Fruit fly (Drosophila melanogaster) whole organism, wandering third instar larva: ENCODE measurements at regions not wholly inside any gene's neighbourhood (a gene's known extent, or its start where the extent isn't known, plus 50 kb on each side); places are given as distances from the start of the nearest gene placed in this dataset.
A peak's percentile ranks its signal among the peaks of the same experiment; 100 is the strongest.

ENCODE experiments used
- Dfd ChIP-seq: fragments of >200 bp; optimal IDR thresholded peaks from 2 replicates; lab custom pipeline; 2017; ENCODE audit warnings: missing biosample characterization, missing genetic modification characterization

DNA sequence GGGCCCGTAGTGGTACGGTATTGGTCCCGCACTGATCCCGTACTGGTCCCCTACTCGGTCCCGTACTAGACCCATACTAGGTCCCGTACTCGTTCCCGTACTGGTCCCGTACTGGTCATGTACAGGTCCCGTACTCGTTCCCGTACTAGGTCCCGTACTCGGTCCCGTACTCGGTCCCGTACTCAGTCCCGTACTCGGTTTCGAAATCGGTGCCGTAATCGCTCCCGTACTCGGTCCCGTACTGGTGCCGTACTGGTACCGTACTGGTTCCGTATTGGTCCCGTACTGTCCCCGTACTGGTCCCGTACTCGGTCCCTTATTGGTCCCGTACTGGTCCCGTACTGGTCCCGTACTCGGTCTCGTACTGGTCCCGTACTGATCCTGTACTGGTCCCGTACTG, 301.2 kb upstream of the Myo81F start:
- TF ChIP-seq Dfd (GFP tag; lab: Kevin White, UChicago) = peak; percentile 65
